Worm (Caenorhabditis elegans): ENCODE measurements around the gene str-81.

ce11 chrV:19262349-19262748, 11.5 kb upstream of the str-81 start, which contains the start of gene F21D9.2:
- no peak for TF ChIP-seq W03F9.2 (tag; optimal IDR thresholded peaks at IDR 0.05)
- TF ChIP-seq dao-5 (tag; optimal IDR thresholded peaks at IDR 0.05): no peak
- TF ChIP-seq him-1 (tag; optimal IDR thresholded peaks at IDR 0.05): no peak

Measured in whole organism, L4/young adult.